Worm (Caenorhabditis elegans) whole organism, young adult: ENCODE results near the gene C03B1.9.

ENCODE experiments used
- C06A6.2 ChIP-seq: fragments of 200-800 bp; sonication (Bioruptor generic); conservative IDR thresholded peaks from 2 replicates; pipeline ENCODE4 v1.3.6; 2022; ENCODE audit warnings: missing genetic modification characterization, missing compliant biosample characterization
- Y95B8A.8 ChIP-seq: fragments of 200-800 bp; sonication (Bioruptor generic); IDR thresholded peaks from 2 replicates; pipeline ENCODE4 v1.3.6; 2022; ENCODE audit warnings: missing genetic modification reagents, missing genetic modification characterization, missing compliant biosample characterization
- egrh-3 ChIP-seq: fragments of 200-800 bp; sonication (Bioruptor generic); IDR thresholded peaks from 2 replicates; pipeline ENCODE4 v1.3.6; 2022; ENCODE audit warnings: missing genetic modification reagents, missing genetic modification characterization, missing compliant biosample characterization
- hrde-1 ChIP-seq: sonication (generic microtip); optimal IDR thresholded peaks from 2 replicates; lab custom pipeline; 2016; ENCODE audit warnings: missing genetic modification characterization, mild to moderate bottlenecking, missing compliant biosample characterization, moderate library complexity, missing genotype, missing genetic modification reagents, borderline replicate concordance
- mcd-1 ChIP-seq: fragments of 200-800 bp; sonication (Bioruptor generic); IDR thresholded peaks from 2 replicates; pipeline ENCODE4 v1.3.6; 2022; ENCODE audit warnings: missing genetic modification reagents, missing genetic modification characterization, missing compliant biosample characterization
- nfya-1 ChIP-seq: sonication (generic microtip); optimal IDR thresholded peaks from 2 replicates; lab custom pipeline; 2017; ENCODE audit warnings: antibody characterized with exemption, missing compliant biosample characterization, missing genetic modification characterization, borderline replicate concordance; ENCODE audit not compliant: insufficient read depth
- ztf-6 ChIP-seq: fragments of 200-800 bp; sonication (Bioruptor generic); IDR thresholded peaks from 2 replicates; pipeline ENCODE4 v1.3.6; 2022; ENCODE audit warnings: missing genetic modification reagents, missing genetic modification characterization, missing compliant biosample characterization

- no peak for TF ChIP-seq hrde-1 (tag; lab: Kevin White, UChicago)
- TF ChIP-seq egrh-3 = no peak
- TF ChIP-seq ztf-6 = no peak
- TF ChIP-seq nfya-1 (tag; lab: Kevin White, UChicago) = no peak
- TF ChIP-seq Y95B8A.8 = no peak
- no peak for TF ChIP-seq C06A6.2 (GFP tag; lab: Robert Waterston, UW)
- no peak for TF ChIP-seq mcd-1 (GFP tag; lab: Robert Waterston, UW)
Observed at ce11 chrX:6311391-6311790, 35.5 kb downstream of the C03B1.9 start, which contains the start of gene npr-38.
